Worm (Caenorhabditis elegans) whole organism, L1 larva: ENCODE data around the gene lgc-18.

Source experiments
- C04F5.9 ChIP-seq: sonication (generic microtip); optimal IDR thresholded peaks from 2 replicates; lab custom pipeline; 2016; ENCODE audit warnings: missing genetic modification characterization, missing compliant biosample characterization
- C16A3.4 ChIP-seq: fragments of 150-350 bp; optimal IDR thresholded peaks from 2 replicates; lab custom pipeline; 2014; ENCODE audit warnings: missing biosample characterization, missing genetic modification characterization
- alr-1 ChIP-seq: fragments of 200-800 bp; sonication (Bioruptor generic); optimal IDR thresholded peaks from 2 replicates; lab custom pipeline; 2018; ENCODE audit warnings: borderline replicate concordance, mild to moderate bottlenecking, missing genetic modification characterization, missing compliant biosample characterization
- blmp-1 ChIP-seq: fragments of 150-350 bp; optimal IDR thresholded peaks from 2 replicates; lab custom pipeline; 2014; ENCODE audit warnings: missing biosample characterization, missing genetic modification characterization
- ceh-63 ChIP-seq: fragments of 200-800 bp; sonication (Bioruptor generic); optimal IDR thresholded peaks from 2 replicates; lab custom pipeline; 2018; ENCODE audit warnings: mild to moderate bottlenecking, missing genetic modification characterization, missing compliant biosample characterization
- ceh-88 ChIP-seq: fragments of 200-800 bp; sonication (Bioruptor generic); IDR thresholded peaks from 2 replicates; pipeline ENCODE4 v1.3.6; 2022; ENCODE audit warnings: missing genetic modification characterization, missing compliant biosample characterization
- efl-1 ChIP-seq, 4 experiments: fragments of 150-350 bp; optimal IDR thresholded peaks in 3 of 4; peaks in 1 of 4; 1 replicate in 1 of 4; 2 replicates in 3 of 4; lab custom pipeline; 2014; ENCODE audit warnings: missing biosample characterization in 2 of 4, missing genetic modification characterization in 2 of 4, missing genetic modification reagents in 2 of 4
- egl-13 ChIP-seq: sonication (generic microtip); optimal IDR thresholded peaks from 2 replicates; lab custom pipeline; 2016; ENCODE audit warnings: missing genotype, missing genetic modification reagents, missing genetic modification characterization, missing compliant biosample characterization
- egl-27 ChIP-seq, 2 experiments: fragments of 150-350 bp in 1 of 2; sonication (generic microtip); optimal IDR thresholded peaks; 3 replicates each; lab custom pipeline; 2017 to 2018; ENCODE audit warnings: missing biosample characterization in 2 of 2, missing genetic modification characterization in 2 of 2, missing genetic modification reagents in 2 of 2
- elt-3 ChIP-seq, 6 experiments: fragments of 150-350 bp in 1 of 6; sonication (generic microtip); optimal IDR thresholded peaks; 2 replicates each; lab custom pipeline; 2017 to 2018; ENCODE audit warnings: missing biosample characterization in 6 of 6, missing genetic modification characterization in 6 of 6, inconsistent platforms in 1 of 6
- ets-5 ChIP-seq: fragments of 200-800 bp; sonication (Bioruptor generic); IDR thresholded peaks from 2 replicates; pipeline ENCODE4 v1.3.6; 2022; ENCODE audit warnings: missing genetic modification characterization, missing compliant biosample characterization
- fkh-8 ChIP-seq: sonication (generic microtip); optimal IDR thresholded peaks from 2 replicates; lab custom pipeline; 2016; ENCODE audit warnings: mild to moderate bottlenecking, missing genetic modification characterization, missing compliant biosample characterization
- hlh-17 ChIP-seq: fragments of 200-800 bp; sonication (Bioruptor generic); optimal IDR thresholded peaks from 2 replicates; lab custom pipeline; 2018; ENCODE audit warnings: missing genetic modification characterization, mild to moderate bottlenecking, missing compliant biosample characterization, moderate library complexity, borderline replicate concordance
- hpl-2 ChIP-seq: fragments of 150-350 bp; optimal IDR thresholded peaks from 2 replicates; lab custom pipeline; 2014; ENCODE audit warnings: missing biosample characterization, missing genetic modification reagents, missing genetic modification characterization
- irx-1 ChIP-seq: sonication (generic microtip); optimal IDR thresholded peaks from 2 replicates; lab custom pipeline; 2016; ENCODE audit warnings: missing genetic modification characterization, missing compliant biosample characterization
- lin-13 ChIP-seq: fragments of 150-350 bp; optimal IDR thresholded peaks from 2 replicates; lab custom pipeline; 2014; ENCODE audit warnings: missing biosample characterization, missing genetic modification reagents, missing genetic modification characterization
- lir-3 ChIP-seq: sonication (generic microtip); optimal IDR thresholded peaks from 2 replicates; lab custom pipeline; 2016; ENCODE audit warnings: mild to moderate bottlenecking, missing genetic modification characterization, moderate library complexity, missing compliant biosample characterization; ENCODE audit not compliant: poor library complexity
- lsy-2 ChIP-seq, 2 experiments: fragments of 150-350 bp; optimal IDR thresholded peaks; 2 replicates each; lab custom pipeline; 2014; ENCODE audit warnings: missing biosample characterization in 2 of 2, missing genetic modification characterization in 2 of 2
- mab-9 ChIP-seq: fragments of 200-800 bp; sonication (Bioruptor generic); IDR thresholded peaks from 2 replicates; pipeline ENCODE4 v1.3.6; 2022; ENCODE audit warnings: missing genetic modification reagents, missing genetic modification characterization, missing compliant biosample characterization
- mef-2 ChIP-seq: fragments of 150-350 bp; optimal IDR thresholded peaks from 2 replicates; lab custom pipeline; 2014; ENCODE audit warnings: missing biosample characterization, missing genetic modification characterization
- nhr-11 ChIP-seq: fragments of 150-350 bp; optimal IDR thresholded peaks from 2 replicates; lab custom pipeline; 2014; ENCODE audit warnings: missing biosample characterization, missing genetic modification characterization
- nhr-12 ChIP-seq: sonication (generic microtip); optimal IDR thresholded peaks from 2 replicates; lab custom pipeline; 2017; ENCODE audit warnings: missing biosample characterization, missing genetic modification characterization
- nhr-237 ChIP-seq: fragments of 150-350 bp; optimal IDR thresholded peaks from 2 replicates; lab custom pipeline; 2014; ENCODE audit warnings: missing biosample characterization, missing genetic modification characterization
- nhr-47 ChIP-seq: sonication (generic microtip); optimal IDR thresholded peaks from 2 replicates; lab custom pipeline; 2016; ENCODE audit warnings: mild to moderate bottlenecking, missing genetic modification characterization, moderate library complexity, missing compliant biosample characterization
- nhr-76 ChIP-seq: sonication (generic microtip); optimal IDR thresholded peaks from 2 replicates; lab custom pipeline; 2017; ENCODE audit warnings: missing biosample characterization, missing genetic modification characterization
- nhr-77 ChIP-seq: fragments of 150-350 bp; optimal IDR thresholded peaks from 2 replicates; lab custom pipeline; 2014; ENCODE audit warnings: missing biosample characterization, missing genetic modification characterization
- nhr-85 ChIP-seq: sonication (generic microtip); peaks from one replicate; lab custom pipeline; 2016; ENCODE audit warnings: missing genetic modification characterization, inconsistent platforms, missing compliant biosample characterization
- nhr-90 ChIP-seq: sonication (generic microtip); optimal IDR thresholded peaks from 2 replicates; lab custom pipeline; 2016; ENCODE audit warnings: mild to moderate bottlenecking, missing genetic modification characterization, missing compliant biosample characterization; ENCODE audit not compliant: poor library complexity
- rnt-1 ChIP-seq: sonication (generic microtip); optimal IDR thresholded peaks from 2 replicates; lab custom pipeline; 2016; ENCODE audit warnings: mild to moderate bottlenecking, missing genetic modification characterization, moderate library complexity, missing compliant biosample characterization
- snu-23 ChIP-seq: sonication (generic microtip); optimal IDR thresholded peaks from 2 replicates; lab custom pipeline; 2016; ENCODE audit warnings: missing genetic modification characterization, missing compliant biosample characterization
- sox-4 ChIP-seq: sonication (generic microtip); optimal IDR thresholded peaks from 2 replicates; lab custom pipeline; 2016; ENCODE audit warnings: missing genetic modification characterization, missing compliant biosample characterization
- sptf-1 ChIP-seq: fragments of 150-350 bp; optimal IDR thresholded peaks from 2 replicates; lab custom pipeline; 2014; ENCODE audit warnings: missing biosample characterization, missing genetic modification characterization
- sup-37 ChIP-seq: fragments of 200-800 bp; sonication (Bioruptor generic); optimal IDR thresholded peaks from 2 replicates; lab custom pipeline; 2018; ENCODE audit warnings: mild to moderate bottlenecking, missing genetic modification characterization, missing compliant biosample characterization
- swsn-7 ChIP-seq: sonication (generic microtip); optimal IDR thresholded peaks from 2 replicates; lab custom pipeline; 2016; ENCODE audit warnings: missing genetic modification characterization, missing compliant biosample characterization
- tbx-2 ChIP-seq: sonication (generic microtip); optimal IDR thresholded peaks from 2 replicates; lab custom pipeline; 2016; ENCODE audit warnings: missing genetic modification characterization, missing compliant biosample characterization
- unc-130 ChIP-seq: fragments of 150-350 bp; optimal IDR thresholded peaks from 2 replicates; lab custom pipeline; 2017; ENCODE audit warnings: missing biosample characterization, missing genetic modification characterization, inconsistent platforms
- unc-30 ChIP-seq: sonication (generic microtip); optimal IDR thresholded peaks from 2 replicates; lab custom pipeline; 2017; ENCODE audit warnings: missing biosample characterization, missing genetic modification characterization
- unc-62 ChIP-seq: fragments of 150-350 bp; optimal IDR thresholded peaks from 2 replicates; lab custom pipeline; 2014; ENCODE audit warnings: missing biosample characterization, missing genetic modification reagents, missing genetic modification characterization
- unc-86 ChIP-seq: sonication (generic microtip); optimal IDR thresholded peaks from 2 replicates; lab custom pipeline; 2016; ENCODE audit warnings: missing genetic modification characterization, missing compliant biosample characterization
- zip-4 ChIP-seq: fragments of 200-800 bp; sonication (Bioruptor generic); optimal IDR thresholded peaks from 2 replicates; lab custom pipeline; 2018; ENCODE audit warnings: mild to moderate bottlenecking, missing genetic modification characterization, moderate library complexity, missing compliant biosample characterization

lgc-18 gene

DNA sequence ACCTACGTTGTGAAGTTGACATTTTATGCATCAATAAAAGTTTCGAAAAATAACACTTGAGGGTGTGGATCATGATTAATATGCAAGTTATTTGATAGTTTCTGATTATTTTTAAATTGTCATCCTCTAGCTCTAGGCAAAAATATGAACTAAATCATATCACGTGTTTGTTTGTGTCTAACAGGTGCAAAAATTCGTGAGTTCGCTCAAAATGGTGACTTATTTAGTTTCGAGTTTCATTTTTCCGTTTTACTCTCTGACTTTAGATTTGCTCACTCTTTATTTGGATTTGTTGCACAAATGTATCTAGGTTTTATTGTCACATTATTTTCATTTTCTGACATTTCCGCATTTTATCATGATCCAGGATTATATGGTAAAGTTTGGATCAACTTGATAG, 7.1 kb upstream of the lgc-18 start, which contains the start of gene lgc-16:
Gene lgc-16 (plus strand): TSS at position 301 of the 400 bp plus-strand sequence.
- TF ChIP-seq efl-1 (optimal IDR thresholded peaks at IDR 0.05; lab: Kevin White, UChicago), result no peak
- peak in 1 of 2 experiments; percentile 37 for TF ChIP-seq efl-1 (GFP tag; optimal IDR thresholded peaks at IDR 0.05 in 1 of 2; lab: Kevin White, UChicago)
- TF ChIP-seq nhr-76 (tag; lab: Kevin White, UChicago), result no peak
- no peak for TF ChIP-seq blmp-1
- no peak for TF ChIP-seq C16A3.4
- TF ChIP-seq C04F5.9 (tag; lab: Kevin White, UChicago), result no peak
- no peak for TF ChIP-seq alr-1 (tag; lab: Kevin White, UChicago)

- TF ChIP-seq sox-4 (no peak), fkh-8 (tag; lab: Kevin White, UChicago) (no peak), rnt-1 (tag; lab: Kevin White, UChicago) (no peak), mef-2 (tag; lab: Kevin White, UChicago) (no peak), nhr-11 (tag; lab: Kevin White, UChicago) (no peak), lir-3 (tag; lab: Kevin White, UChicago) (no peak), nhr-47 (tag; lab: Kevin White, UChicago) (no peak), C16A3.4 (no peak)
Measured at ce11 chrX:12121285-12121684, 4.1 kb upstream of the lgc-18 start, which contains the start of gene lgc-17. lgc-17 (plus strand) TSS chrX:12121585.

DNA sequence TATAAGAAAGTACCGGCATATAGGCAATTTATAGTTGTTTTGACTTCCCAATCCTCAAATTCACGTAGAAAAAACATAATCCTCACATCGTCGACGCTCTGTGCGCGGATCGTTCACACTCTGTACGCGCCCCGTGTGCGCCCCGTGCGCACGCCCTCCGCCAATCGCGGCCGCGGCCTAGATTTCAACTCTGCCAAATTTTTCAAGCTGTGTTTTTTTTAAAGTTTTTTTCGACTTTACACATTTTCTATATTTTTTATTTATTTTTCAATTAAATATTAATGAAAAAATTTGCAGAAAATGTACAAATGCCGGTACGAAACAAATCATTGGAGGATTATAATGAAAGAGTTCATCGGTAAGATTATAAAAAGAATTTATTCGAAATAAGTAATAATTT, 2.3 kb upstream of the lgc-18 start, which contains the start of gene T01H10.11:
Gene T01H10.11 (plus strand): TSS at position 301 of the 400 bp plus-strand sequence.
- no peak for TF ChIP-seq hpl-2
- TF ChIP-seq mef-2 (tag; lab: Kevin White, UChicago), result no peak
- no peak for TF ChIP-seq C16A3.4
- TF ChIP-seq sptf-1 (tag; lab: Kevin White, UChicago), result no peak
- no peak for TF ChIP-seq hlh-17 (GFP tag; lab: Kevin White, UChicago)
- no peak for TF ChIP-seq nhr-76 (tag; lab: Kevin White, UChicago)
- no peak for TF ChIP-seq ceh-63
- no peak for TF ChIP-seq lir-3 (tag; lab: Kevin White, UChicago)
- no peak for TF ChIP-seq nhr-12
- TF ChIP-seq nhr-237, result no peak
- TF ChIP-seq swsn-7 (tag; lab: Kevin White, UChicago), result no peak
- no peak for TF ChIP-seq tbx-2 (tag; lab: Kevin White, UChicago)
- no peak for TF ChIP-seq nhr-77
- no peak for TF ChIP-seq irx-1
- TF ChIP-seq snu-23 (GFP tag; lab: Kevin White, UChicago), result no peak
- no peak for TF ChIP-seq egl-27 (tag; optimal IDR thresholded peaks at IDR 0.05; lab: Kevin White, UChicago)
- TF ChIP-seq ets-5, result no peak
- TF ChIP-seq nhr-85 (tag; lab: Kevin White, UChicago), result no peak

DNA sequence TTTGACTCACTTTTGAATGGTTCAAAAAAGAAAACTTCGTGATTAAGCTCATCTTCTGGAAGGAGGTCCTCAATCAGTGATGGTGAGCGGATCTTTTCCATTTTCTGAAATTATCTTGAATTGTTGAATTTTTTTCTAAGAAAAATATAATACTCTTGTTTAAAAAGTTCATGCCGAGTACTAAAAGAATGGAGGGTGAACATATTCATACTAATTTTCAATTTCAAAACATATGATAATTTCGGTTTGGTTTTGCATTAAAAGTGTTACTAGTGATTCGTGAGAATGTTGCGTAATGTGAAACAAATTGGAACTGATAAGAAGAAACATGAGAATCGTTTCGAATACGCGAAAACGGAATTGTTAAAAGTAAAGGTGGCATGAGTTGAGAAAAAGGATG, 15.6 kb downstream of the lgc-18 start, which contains the start of gene lyst-1:
Gene lyst-1 (minus strand): TSS at position 101 of the 400 bp plus-strand sequence.
- TF ChIP-seq unc-62 (no peak), nhr-90 (tag; lab: Kevin White, UChicago) (no peak), sptf-1 (tag; lab: Kevin White, UChicago) (no peak), nhr-11 (tag; lab: Kevin White, UChicago) (no peak), unc-86 (tag; lab: Kevin White, UChicago) (no peak), ceh-88 (GFP tag; lab: Robert Waterston, UW) (no peak), nhr-12 (no peak), lin-13 (GFP tag; lab: Kevin White, UChicago) (no peak), alr-1 (tag; lab: Kevin White, UChicago) (no peak), lsy-2 (tag; optimal IDR thresholded peaks at IDR 0.05; lab: Kevin White, UChicago) (no peak), elt-3 (tag; optimal IDR thresholded peaks at IDR 0.05; lab: Kevin White, UChicago) (no peak), unc-30 (tag; lab: Kevin White, UChicago) (no peak), egl-13 (tag; lab: Kevin White, UChicago) (no peak), zip-4 (no peak), ets-5 (no peak), unc-130 (tag; lab: Kevin White, UChicago) (no peak), mab-9 (GFP tag; lab: Robert Waterston, UW) (no peak), sup-37 (no peak)
